Worm (Caenorhabditis elegans) whole organism, L1 larva: ENCODE measurements around the gene tnc-2.

Source experiments
- C16A3.4 ChIP-seq: fragments of 150-350 bp; optimal IDR thresholded peaks from 2 replicates; lab custom pipeline; 2014; ENCODE audit warnings: missing biosample characterization, missing genetic modification characterization
- Y116A8C.19 ChIP-seq: sonication (generic microtip); optimal IDR thresholded peaks from 2 replicates; lab custom pipeline; 2016; ENCODE audit warnings: missing compliant biosample characterization, missing genetic modification characterization, borderline replicate concordance
- alr-1 ChIP-seq: fragments of 200-800 bp; sonication (Bioruptor generic); optimal IDR thresholded peaks from 2 replicates; lab custom pipeline; 2018; ENCODE audit warnings: borderline replicate concordance, mild to moderate bottlenecking, missing genetic modification characterization, missing compliant biosample characterization
- aly-2 ChIP-seq: fragments of 150-350 bp; optimal IDR thresholded peaks from 2 replicates; lab custom pipeline; 2014; ENCODE audit warnings: missing biosample characterization, missing genetic modification characterization
- blmp-1 ChIP-seq: fragments of 150-350 bp; optimal IDR thresholded peaks from 2 replicates; lab custom pipeline; 2014; ENCODE audit warnings: missing biosample characterization, missing genetic modification characterization
- ceh-63 ChIP-seq: fragments of 200-800 bp; sonication (Bioruptor generic); optimal IDR thresholded peaks from 2 replicates; lab custom pipeline; 2018; ENCODE audit warnings: mild to moderate bottlenecking, missing genetic modification characterization, missing compliant biosample characterization
- ceh-8 ChIP-seq: fragments of 200-800 bp; sonication (Bioruptor generic); optimal IDR thresholded peaks from 2 replicates; lab custom pipeline; 2018; ENCODE audit warnings: mild to moderate bottlenecking, missing genetic modification characterization, moderate library complexity, missing compliant biosample characterization
- ceh-90 ChIP-seq: sonication (generic microtip); optimal IDR thresholded peaks from 2 replicates; lab custom pipeline; 2016; ENCODE audit warnings: missing genetic modification characterization, missing compliant biosample characterization
- ces-1 ChIP-seq: fragments of 150-350 bp; optimal IDR thresholded peaks from 2 replicates; lab custom pipeline; 2014; ENCODE audit warnings: missing biosample characterization, missing genetic modification reagents, missing genetic modification characterization
- dsc-1 ChIP-seq: sonication (generic microtip); optimal IDR thresholded peaks from 2 replicates; lab custom pipeline; 2016; ENCODE audit warnings: mild to moderate bottlenecking, missing genetic modification characterization, missing compliant biosample characterization
- efl-1 ChIP-seq, 4 experiments: fragments of 150-350 bp; optimal IDR thresholded peaks in 3 of 4; peaks in 1 of 4; 1 replicate in 1 of 4; 2 replicates in 3 of 4; lab custom pipeline; 2014; ENCODE audit warnings: missing biosample characterization in 2 of 4, missing genetic modification characterization in 2 of 4, missing genetic modification reagents in 2 of 4
- efl-3 ChIP-seq: fragments of 200-800 bp; sonication (Bioruptor generic); optimal IDR thresholded peaks from 2 replicates; lab custom pipeline; 2018; ENCODE audit warnings: mild to moderate bottlenecking, missing genetic modification characterization, missing compliant biosample characterization
- elt-3 ChIP-seq, 6 experiments: fragments of 150-350 bp in 1 of 6; sonication (generic microtip); optimal IDR thresholded peaks; 2 replicates each; lab custom pipeline; 2017 to 2018; ENCODE audit warnings: missing biosample characterization in 6 of 6, missing genetic modification characterization in 6 of 6, inconsistent platforms in 1 of 6
- ets-5 ChIP-seq: fragments of 200-800 bp; sonication (Bioruptor generic); IDR thresholded peaks from 2 replicates; pipeline ENCODE4 v1.3.6; 2022; ENCODE audit warnings: missing genetic modification characterization, missing compliant biosample characterization
- fkh-4 ChIP-seq: sonication (generic microtip); optimal IDR thresholded peaks from 2 replicates; lab custom pipeline; 2016; ENCODE audit warnings: missing compliant biosample characterization, missing genetic modification characterization, borderline replicate concordance
- fkh-8 ChIP-seq: sonication (generic microtip); optimal IDR thresholded peaks from 2 replicates; lab custom pipeline; 2016; ENCODE audit warnings: mild to moderate bottlenecking, missing genetic modification characterization, missing compliant biosample characterization
- hlh-17 ChIP-seq: fragments of 200-800 bp; sonication (Bioruptor generic); optimal IDR thresholded peaks from 2 replicates; lab custom pipeline; 2018; ENCODE audit warnings: missing genetic modification characterization, mild to moderate bottlenecking, missing compliant biosample characterization, moderate library complexity, borderline replicate concordance
- hlh-4 ChIP-seq: sonication (generic microtip); optimal IDR thresholded peaks from 2 replicates; lab custom pipeline; 2016; ENCODE audit warnings: mild to moderate bottlenecking, missing genetic modification characterization, missing compliant biosample characterization
- lin-35 ChIP-seq, 2 experiments: fragments of 150-350 bp; optimal IDR thresholded peaks; 2 replicates each; lab custom pipeline; 2014; ENCODE audit warnings: missing biosample characterization in 2 of 2, missing genetic modification characterization in 2 of 2, missing genetic modification reagents in 2 of 2
- lin-39 ChIP-seq: fragments of 150-350 bp; optimal IDR thresholded peaks from 2 replicates; lab custom pipeline; 2014; ENCODE audit warnings: missing biosample characterization, missing genetic modification reagents, missing genetic modification characterization
- lir-3 ChIP-seq: sonication (generic microtip); optimal IDR thresholded peaks from 2 replicates; lab custom pipeline; 2016; ENCODE audit warnings: mild to moderate bottlenecking, missing genetic modification characterization, moderate library complexity, missing compliant biosample characterization; ENCODE audit not compliant: poor library complexity
- lsy-2 ChIP-seq, 2 experiments: fragments of 150-350 bp; optimal IDR thresholded peaks; 2 replicates each; lab custom pipeline; 2014; ENCODE audit warnings: missing biosample characterization in 2 of 2, missing genetic modification characterization in 2 of 2
- mab-9 ChIP-seq: fragments of 200-800 bp; sonication (Bioruptor generic); IDR thresholded peaks from 2 replicates; pipeline ENCODE4 v1.3.6; 2022; ENCODE audit warnings: missing genetic modification reagents, missing genetic modification characterization, missing compliant biosample characterization
- nhr-20 ChIP-seq: sonication (generic microtip); optimal IDR thresholded peaks from 2 replicates; lab custom pipeline; 2016; ENCODE audit warnings: mild to moderate bottlenecking, missing genetic modification characterization, missing compliant biosample characterization
- nhr-71 ChIP-seq: sonication (generic microtip); optimal IDR thresholded peaks from 2 replicates; lab custom pipeline; 2016; ENCODE audit warnings: mild to moderate bottlenecking, missing genetic modification characterization, moderate library complexity, missing compliant biosample characterization
- nhr-76 ChIP-seq: sonication (generic microtip); optimal IDR thresholded peaks from 2 replicates; lab custom pipeline; 2017; ENCODE audit warnings: missing biosample characterization, missing genetic modification characterization
- nhr-77 ChIP-seq: fragments of 150-350 bp; optimal IDR thresholded peaks from 2 replicates; lab custom pipeline; 2014; ENCODE audit warnings: missing biosample characterization, missing genetic modification characterization
- nhr-90 ChIP-seq: sonication (generic microtip); optimal IDR thresholded peaks from 2 replicates; lab custom pipeline; 2016; ENCODE audit warnings: mild to moderate bottlenecking, missing genetic modification characterization, missing compliant biosample characterization; ENCODE audit not compliant: poor library complexity
- snu-23 ChIP-seq: sonication (generic microtip); optimal IDR thresholded peaks from 2 replicates; lab custom pipeline; 2016; ENCODE audit warnings: missing genetic modification characterization, missing compliant biosample characterization
- sox-4 ChIP-seq: sonication (generic microtip); optimal IDR thresholded peaks from 2 replicates; lab custom pipeline; 2016; ENCODE audit warnings: missing genetic modification characterization, missing compliant biosample characterization
- tlp-1 ChIP-seq: fragments of 150-350 bp; optimal IDR thresholded peaks from 2 replicates; lab custom pipeline; 2014; ENCODE audit warnings: missing biosample characterization, missing genetic modification characterization
- unc-130 ChIP-seq: fragments of 150-350 bp; optimal IDR thresholded peaks from 2 replicates; lab custom pipeline; 2017; ENCODE audit warnings: missing biosample characterization, missing genetic modification characterization, inconsistent platforms
- unc-98 ChIP-seq: fragments of 200-800 bp; sonication (Bioruptor generic); IDR thresholded peaks from 2 replicates; pipeline ENCODE4 v1.3.6; 2022; ENCODE audit warnings: missing genetic modification characterization, missing compliant biosample characterization
- zag-1 ChIP-seq: fragments of 150-350 bp; optimal IDR thresholded peaks from 2 replicates; lab custom pipeline; 2014; ENCODE audit warnings: missing biosample characterization, missing genetic modification characterization
- ztf-11 ChIP-seq, 2 experiments: sonication (generic microtip); optimal IDR thresholded peaks; 2 replicates each; lab custom pipeline; 2016 to 2017; ENCODE audit warnings: missing genetic modification characterization in 2 of 2, missing biosample characterization in 1 of 2, missing compliant biosample characterization in 1 of 2
- ztf-4 ChIP-seq: fragments of 150-350 bp; optimal IDR thresholded peaks from 2 replicates; lab custom pipeline; 2014; ENCODE audit warnings: missing biosample characterization, missing genetic modification characterization

Gene tnc-2

ce11 chrII:10466552-10466951, at the start of gene tnc-2:
TSS of gene tnc-2 (plus strand) at chrII:10466852.
- TF ChIP-seq ets-5 (GFP tag; lab: Robert Waterston, UW) (no peak), efl-1 (optimal IDR thresholded peaks at IDR 0.05; lab: Kevin White, UChicago) (no peak), efl-1 (GFP tag; optimal IDR thresholded peaks at IDR 0.05 in 1 of 2; lab: Kevin White, UChicago) (peak in 1 of 2 experiments; percentile 51), nhr-76 (tag; lab: Kevin White, UChicago) (no peak), elt-3 (tag; optimal IDR thresholded peaks at IDR 0.05; lab: Kevin White, UChicago) (no peak), hlh-17 (GFP tag; lab: Kevin White, UChicago) (no peak), lin-35 (GFP tag; optimal IDR thresholded peaks at IDR 0.05; lab: Kevin White, UChicago) (no peak)

- TF ChIP-seq ztf-4 (tag; lab: Kevin White, UChicago) = no peak
Observed at ce11 chrII:10421941-10422340, 44.7 kb upstream of the tnc-2 start, which contains the start of gene frpr-21. TSS of gene frpr-21 (minus strand) at chrII:10422041.

ce11 chrII:10435836-10436235, 30.8 kb upstream of the tnc-2 start, which contains the start of gene cut-4:
TSS of gene cut-4 (plus strand) at chrII:10436136.
- no peak for TF ChIP-seq ceh-8 (GFP tag; lab: Kevin White, UChicago)
- TF ChIP-seq ets-5 (GFP tag; lab: Robert Waterston, UW) = no peak
- no peak for TF ChIP-seq blmp-1
- TF ChIP-seq unc-98 (GFP tag; lab: Robert Waterston, UW) = no peak
- no peak for TF ChIP-seq nhr-77 (tag; lab: Kevin White, UChicago)
- TF ChIP-seq snu-23 = no peak
- TF ChIP-seq ztf-11 (tag; optimal IDR thresholded peaks at IDR 0.05; lab: Kevin White, UChicago) = no peak
- no peak for TF ChIP-seq ceh-90 (tag; lab: Kevin White, UChicago)
- no peak for TF ChIP-seq nhr-20 (tag; lab: Kevin White, UChicago)
- no peak for TF ChIP-seq lsy-2 (tag; optimal IDR thresholded peaks at IDR 0.05; lab: Kevin White, UChicago)
- no peak for TF ChIP-seq ces-1 (GFP tag; lab: Kevin White, UChicago)
- TF ChIP-seq efl-3 (GFP tag; lab: Kevin White, UChicago) = no peak
- TF ChIP-seq aly-2 (tag; lab: Kevin White, UChicago) = no peak
- TF ChIP-seq sox-4 (tag; lab: Kevin White, UChicago) = no peak
- TF ChIP-seq fkh-8 (tag; lab: Kevin White, UChicago) = no peak

ce11 chrII:10437840-10438239, 28.8 kb upstream of the tnc-2 start:
- TF ChIP-seq zag-1 (tag; lab: Kevin White, UChicago) = no peak
- no peak for TF ChIP-seq tlp-1 (tag; lab: Kevin White, UChicago)
- TF ChIP-seq ceh-63 (GFP tag; lab: Kevin White, UChicago) = no peak
- TF ChIP-seq unc-130 (tag; lab: Kevin White, UChicago) = no peak
- TF ChIP-seq lin-39 (tag; lab: Kevin White, UChicago) = no peak
- no peak for TF ChIP-seq lin-35 (GFP tag; optimal IDR thresholded peaks at IDR 0.05; lab: Kevin White, UChicago)
- TF ChIP-seq hlh-4 = no peak
- no peak for TF ChIP-seq ztf-4 (tag; lab: Kevin White, UChicago)
- no peak for TF ChIP-seq mab-9 (GFP tag; lab: Robert Waterston, UW)
- TF ChIP-seq fkh-4 (tag; lab: Kevin White, UChicago) = no peak
- TF ChIP-seq blmp-1 = no peak
- no peak for TF ChIP-seq C16A3.4 (tag; lab: Kevin White, UChicago)
- no peak for TF ChIP-seq lir-3
- no peak for TF ChIP-seq nhr-90 (tag; lab: Kevin White, UChicago)
- TF ChIP-seq nhr-71 (tag; lab: Kevin White, UChicago) = no peak
- TF ChIP-seq alr-1 (tag; lab: Kevin White, UChicago) = no peak
- no peak for TF ChIP-seq dsc-1 (tag; lab: Kevin White, UChicago)
- no peak for TF ChIP-seq Y116A8C.19 (tag; lab: Kevin White, UChicago)
